Worm (Caenorhabditis elegans): ENCODE data around the gene F33D4.6.

F33D4.6 gene

DNA sequence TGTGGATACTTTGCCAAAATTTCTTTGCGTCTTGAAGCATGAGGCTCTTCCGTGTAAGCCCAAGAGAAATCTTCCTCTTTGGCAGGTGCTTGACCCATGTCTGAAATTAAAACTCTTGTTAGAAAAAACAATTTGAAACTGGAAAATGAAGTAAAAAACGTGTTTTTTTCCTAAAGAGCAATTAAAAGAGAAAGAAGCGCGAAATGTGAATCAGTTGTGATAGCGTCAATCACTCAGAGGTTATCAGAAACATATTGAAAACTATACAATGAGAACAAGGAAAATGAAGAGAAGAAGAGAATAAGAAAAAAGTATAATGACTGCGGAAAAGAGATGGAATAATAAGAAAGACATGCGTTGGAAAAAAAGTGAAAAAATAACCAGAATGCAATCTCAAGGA lies 11.0 kb downstream of the F33D4.6 start, which contains the start of gene F33D4.4:
TSS of gene F33D4.4 (minus strand) at position 101 of the 400 bp plus-strand sequence.
- TF ChIP-seq nhr-2 (tag; optimal IDR thresholded peaks at IDR 0.05) (no peak), ceh-83 (GFP tag; optimal IDR thresholded peaks at IDR 0.05) (no peak), ceh-43 (GFP tag; optimal IDR thresholded peaks at IDR 0.05) (no peak), elt-1 (tag; optimal IDR thresholded peaks at IDR 0.05; ENCODE audit: borderline replicate concordance, insufficient read depth) (no peak), unc-39 (tag; optimal IDR thresholded peaks at IDR 0.05) (no peak)

DNA sequence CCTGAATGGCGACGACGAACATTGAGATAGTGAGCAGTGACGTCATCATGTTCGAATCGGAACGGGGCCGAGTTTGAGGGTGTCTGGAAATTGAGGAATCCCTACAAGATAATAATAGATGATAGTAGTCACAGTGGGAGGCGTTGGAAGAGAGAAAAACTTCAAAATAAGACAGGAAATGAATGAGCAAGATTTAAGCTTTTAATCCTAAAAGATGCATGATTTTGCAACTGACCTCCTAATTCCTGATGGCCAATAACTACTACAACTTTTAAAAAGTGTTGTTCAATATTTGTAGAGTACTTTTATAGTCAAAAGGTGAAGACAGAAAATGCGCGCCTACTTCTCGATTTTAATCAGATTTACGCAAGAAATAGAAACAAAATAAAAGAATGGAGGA lies 19.5 kb downstream of the F33D4.6 start, which contains the start of gene flp-13:
TSS of gene flp-13 (minus strand) at position 101 of the 400 bp plus-strand sequence.
- TF ChIP-seq ces-1 (GFP tag; optimal IDR thresholded peaks at IDR 0.05) (no peak), elt-1 (tag; optimal IDR thresholded peaks at IDR 0.05; ENCODE audit: borderline replicate concordance, insufficient read depth) (no peak), lsy-2 (tag; optimal IDR thresholded peaks at IDR 0.05) (no peak), ceh-83 (GFP tag; optimal IDR thresholded peaks at IDR 0.05) (no peak), ceh-43 (GFP tag; optimal IDR thresholded peaks at IDR 0.05) (no peak), cnd-1 (tag; optimal IDR thresholded peaks at IDR 0.05) (no peak), sptf-1 (tag; optimal IDR thresholded peaks at IDR 0.05) (no peak), elt-3 (tag; optimal IDR thresholded peaks at IDR 0.05) (no peak), lin-32 (GFP tag; optimal IDR thresholded peaks at IDR 0.05) (no peak), hlh-1 (tag; optimal IDR thresholded peaks at IDR 0.05) (no peak), drap-1 (GFP tag; optimal IDR thresholded peaks at IDR 0.05) (no peak)

DNA sequence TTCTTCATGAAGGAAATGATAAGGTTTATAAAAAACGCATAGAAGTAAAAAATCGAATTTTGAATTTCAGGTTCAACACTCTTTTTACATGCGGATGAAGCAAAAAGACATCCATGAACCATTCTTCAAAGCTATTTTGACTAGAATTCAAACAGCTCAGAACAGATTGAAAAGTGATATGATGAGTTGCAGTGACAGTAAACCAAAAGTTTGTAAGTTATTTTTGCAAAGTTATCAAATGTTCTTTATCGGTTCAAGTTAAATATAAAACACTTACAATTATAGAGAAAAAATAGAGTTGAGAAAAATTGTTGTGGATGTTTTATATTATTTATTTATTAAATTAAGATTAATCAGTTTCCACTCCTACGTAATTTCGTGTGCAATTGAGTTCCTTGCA lies 25.4 kb downstream of the F33D4.6 start:
- TF ChIP-seq ces-1 (GFP tag; optimal IDR thresholded peaks at IDR 0.05) (no peak), nhr-2 (tag; optimal IDR thresholded peaks at IDR 0.05) (no peak), elt-3 (tag; optimal IDR thresholded peaks at IDR 0.05) (no peak), ham-2 (GFP tag; optimal IDR thresholded peaks at IDR 0.05) (no peak), lin-13 (tag; optimal IDR thresholded peaks at IDR 0.05) (no peak), tbx-8 (GFP tag; optimal IDR thresholded peaks at IDR 0.05) (no peak), pha-4 (tag; optimal IDR thresholded peaks at IDR 0.05) (no peak), zip-8 (tag; optimal IDR thresholded peaks at IDR 0.05) (no peak), lsy-2 (tag; optimal IDR thresholded peaks at IDR 0.05) (no peak), nhr-28 (tag; optimal IDR thresholded peaks at IDR 0.05) (no peak), elt-1 (tag; optimal IDR thresholded peaks at IDR 0.05; ENCODE audit: borderline replicate concordance, insufficient read depth) (no peak)

DNA sequence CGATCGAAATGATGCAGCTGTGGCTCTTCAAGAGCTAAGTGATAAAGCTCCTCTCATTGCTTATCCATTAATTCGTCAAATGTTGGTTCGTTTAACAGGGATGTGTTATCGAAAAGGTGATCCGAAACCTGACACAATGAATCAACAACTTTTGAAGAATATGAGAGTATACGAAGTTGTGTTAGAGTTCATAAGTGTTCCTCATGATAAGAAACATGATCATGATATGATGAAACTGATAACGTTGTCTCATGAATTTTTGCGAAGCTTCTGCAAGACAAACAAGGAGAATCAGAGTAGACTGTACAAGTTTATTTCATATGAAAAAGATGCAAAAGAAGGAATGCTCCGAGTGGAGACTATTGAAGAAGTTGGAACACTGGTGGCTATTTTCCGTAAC lies 28.5 kb downstream of the F33D4.6 start:
- TF ChIP-seq ceh-43 (GFP tag; optimal IDR thresholded peaks at IDR 0.05), result no peak
- no peak for TF ChIP-seq ztf-11 (tag; optimal IDR thresholded peaks at IDR 0.05)
- no peak for TF ChIP-seq bed-3 (GFP tag; optimal IDR thresholded peaks at IDR 0.05)

DNA sequence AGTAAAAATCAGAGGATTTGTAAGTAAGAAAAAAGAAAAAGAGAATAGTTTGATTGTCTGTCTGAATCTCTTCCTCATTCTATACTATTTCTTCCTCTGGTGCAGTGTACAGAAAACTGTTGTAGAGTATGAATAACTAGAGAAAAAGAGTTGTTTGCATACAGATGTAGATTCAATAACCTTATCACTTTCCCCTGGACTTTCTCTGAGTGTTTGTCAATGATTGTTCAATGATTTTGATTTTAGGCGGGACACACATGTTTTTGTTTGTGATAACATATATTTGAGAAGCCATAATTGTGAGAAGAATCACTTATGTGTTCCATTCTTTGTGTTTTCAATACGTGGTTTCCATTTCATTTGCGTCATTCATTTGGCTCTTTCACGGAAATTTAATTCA lies 38.7 kb downstream of the F33D4.6 start:
- TF ChIP-seq zip-8 (tag; optimal IDR thresholded peaks at IDR 0.05), result no peak

DNA sequence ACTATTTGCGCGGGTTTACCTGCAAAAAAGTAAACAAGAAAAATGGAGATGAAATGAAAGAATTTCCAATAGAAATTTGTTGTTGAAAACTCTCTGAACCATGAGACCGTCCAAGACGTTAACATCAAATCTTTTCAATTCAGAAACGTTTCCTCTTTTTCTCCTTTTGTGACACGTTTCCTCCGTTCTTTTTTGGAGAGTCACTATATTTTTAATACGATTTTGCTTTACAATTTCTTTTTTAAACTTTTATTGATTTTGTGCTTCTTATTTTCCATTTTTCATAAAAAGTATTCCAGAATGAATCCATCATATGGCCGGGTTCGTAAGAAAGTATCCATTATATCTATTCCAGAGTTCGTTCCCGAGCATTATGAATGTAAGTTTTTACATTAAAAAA lies 42.9 kb downstream of the F33D4.6 start, which contains the start of gene itr-1:
TSS of gene itr-1 (plus strand) at position 301 of the 400 bp plus-strand sequence.
- TF ChIP-seq ceh-43 (GFP tag; optimal IDR thresholded peaks at IDR 0.05), result no peak
- TF ChIP-seq bed-3 (GFP tag; optimal IDR thresholded peaks at IDR 0.05), result no peak
- no peak for TF ChIP-seq flh-1 (GFP tag; optimal IDR thresholded peaks at IDR 0.05)
- no peak for TF ChIP-seq hlh-1 (tag; optimal IDR thresholded peaks at IDR 0.05)
- TF ChIP-seq lin-13 (tag; optimal IDR thresholded peaks at IDR 0.05), result no peak
- TF ChIP-seq ceh-83 (GFP tag; optimal IDR thresholded peaks at IDR 0.05), result no peak
- TF ChIP-seq elt-1 (tag; optimal IDR thresholded peaks at IDR 0.05; ENCODE audit: borderline replicate concordance, insufficient read depth), result no peak
- TF ChIP-seq nhr-2 (tag; optimal IDR thresholded peaks at IDR 0.05), result no peak
- no peak for TF ChIP-seq unc-62 (GFP tag; optimal IDR thresholded peaks at IDR 0.05)
- TF ChIP-seq lsy-2 (tag; optimal IDR thresholded peaks at IDR 0.05), result no peak
- no peak for TF ChIP-seq nhr-76 (tag; optimal IDR thresholded peaks at IDR 0.05)
- no peak for TF ChIP-seq elt-3 (tag; optimal IDR thresholded peaks at IDR 0.05)
- no peak for TF ChIP-seq mls-2 (tag; optimal IDR thresholded peaks at IDR 0.05)
- TF ChIP-seq ceh-39 (tag; optimal IDR thresholded peaks at IDR 0.05), result no peak
- no peak for TF ChIP-seq pha-4 (tag; optimal IDR thresholded peaks at IDR 0.05)

DNA sequence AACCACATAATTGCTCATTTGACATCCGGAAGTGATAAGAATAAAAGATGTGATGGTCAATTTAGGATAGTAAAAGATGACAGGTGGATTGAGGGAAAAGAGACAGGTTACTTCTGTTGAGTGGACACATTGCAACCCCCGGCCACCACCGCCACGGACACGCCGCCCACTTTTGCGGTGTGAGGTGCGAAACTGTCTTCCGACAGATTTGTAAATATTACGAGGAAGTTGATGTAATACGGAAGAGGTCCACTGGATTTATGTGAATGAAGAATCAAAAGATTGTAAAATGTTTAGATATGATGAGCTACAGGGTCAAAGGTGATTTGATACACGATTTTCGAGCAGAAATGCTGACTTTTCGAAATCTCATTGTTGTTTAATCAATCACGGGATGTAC lies 44.9 kb downstream of the F33D4.6 start, which contains the start of gene C08G9.2:
TSS of gene C08G9.2 (minus strand) at position 101 of the 400 bp plus-strand sequence.
- TF ChIP-seq zip-8 (tag; optimal IDR thresholded peaks at IDR 0.05), result no peak
- TF ChIP-seq ces-1 (GFP tag; optimal IDR thresholded peaks at IDR 0.05), result no peak

Data from whole organism, mixed stage, embryonic.